Fruit fly (Drosophila melanogaster) whole organism, prepupa: Measurements from ENCODE around the gene yellow-e2.

Experiments used
- CG3032 ChIP-seq: fragments of 200-800 bp; optimal IDR thresholded peaks from 2 replicates; lab custom pipeline; 2019; ENCODE audit warnings: missing biosample characterization, mild to moderate bottlenecking, missing genetic modification characterization, moderate library complexity
- CG32006 ChIP-seq: fragments of 200-800 bp; sonication (Bioruptor generic); optimal IDR thresholded peaks from 3 replicates; lab custom pipeline; 2017; ENCODE audit warnings: missing biosample characterization, mild to moderate bottlenecking, missing genetic modification characterization
- CG34406 ChIP-seq: fragments of 200-800 bp; sonication (Bioruptor generic); optimal IDR thresholded peaks from 3 replicates; lab custom pipeline; 2016; ENCODE audit warnings: missing biosample characterization, missing genetic modification characterization
- CG6854 ChIP-seq: fragments of 200-800 bp; sonication (Bioruptor generic); optimal IDR thresholded peaks from 2 replicates; lab custom pipeline; 2017; ENCODE audit warnings: missing biosample characterization, mild to moderate bottlenecking, missing genetic modification characterization
- CG8319 ChIP-seq: fragments of 200-800 bp; sonication (Bioruptor generic); optimal IDR thresholded peaks from 3 replicates; lab custom pipeline; 2016; ENCODE audit warnings: missing biosample characterization, missing genetic modification characterization
- Hr39 ChIP-seq: fragments of 200-800 bp; sonication (Bioruptor generic); optimal IDR thresholded peaks from 2 replicates; lab custom pipeline; 2016; ENCODE audit warnings: missing biosample characterization, missing genetic modification characterization
- OdsH ChIP-seq: fragments of 200-800 bp; sonication (Bioruptor generic); optimal IDR thresholded peaks from 3 replicates; lab custom pipeline; 2016; ENCODE audit warnings: missing biosample characterization, missing genetic modification characterization
- Sox102F ChIP-seq: fragments of 200-800 bp; sonication (Bioruptor generic); optimal IDR thresholded peaks from 2 replicates; lab custom pipeline; 2016; ENCODE audit warnings: missing biosample characterization, mild to moderate bottlenecking, missing genetic modification characterization
- fd85E ChIP-seq: fragments of 200-800 bp; sonication (Bioruptor generic); optimal IDR thresholded peaks from 3 replicates; lab custom pipeline; 2016; ENCODE audit warnings: missing biosample characterization, missing genetic modification characterization
- lz ChIP-seq: fragments of 200-800 bp; sonication (Bioruptor generic); optimal IDR thresholded peaks from 3 replicates; lab custom pipeline; 2016; ENCODE audit warnings: missing biosample characterization, missing genetic modification characterization
- pdm3 ChIP-seq: fragments of 200-800 bp; sonication (Bioruptor generic); optimal IDR thresholded peaks from 3 replicates; lab custom pipeline; 2016; ENCODE audit warnings: missing biosample characterization, missing genetic modification characterization

- TF ChIP-seq CG34406 (GFP tag; lab: Kevin White, UChicago) (no peak), CG8319 (GFP tag; lab: Kevin White, UChicago) (no peak), Hr39 (GFP tag; lab: Kevin White, UChicago) (no peak), Sox102F (no peak), CG6854 (GFP tag; lab: Kevin White, UChicago) (no peak), fd85E (GFP tag; lab: Kevin White, UChicago) (no peak), lz (no peak), pdm3 (GFP tag; lab: Kevin White, UChicago) (no peak), OdsH (no peak), CG32006 (no peak), CG3032 (tag; lab: Kevin White, UChicago) (no peak)
These were observed 27.1 kb downstream of the yellow-e2 start, which contains the start of the genes CG9813 and CG8870 for dm6 chr3R:13379675-13380074.
